Worm (Caenorhabditis elegans) whole organism, young adult: ENCODE results near the gene bre-5.

Experiments used
- B0336.3 ChIP-seq: fragments of 200-800 bp; sonication (Bioruptor generic); IDR thresholded peaks from 2 replicates; pipeline ENCODE4 v1.3.6; 2022; ENCODE audit warnings: missing genetic modification characterization, missing compliant biosample characterization
- F10E7.11 ChIP-seq: sonication (generic microtip); optimal IDR thresholded peaks from 2 replicates; lab custom pipeline; 2017; ENCODE audit warnings: mild to moderate bottlenecking, missing genetic modification characterization, moderate library complexity, missing compliant biosample characterization
- Y56A3A.18 ChIP-seq: fragments of 200-800 bp; sonication (Bioruptor generic); IDR thresholded peaks from 2 replicates; pipeline ENCODE4 v1.3.6; 2022; ENCODE audit warnings: missing genetic modification reagents, missing genetic modification characterization, missing compliant biosample characterization
- ZK185.1 ChIP-seq: sonication (generic microtip); optimal IDR thresholded peaks from 2 replicates; lab custom pipeline; 2016; ENCODE audit warnings: mild to moderate bottlenecking, missing genetic modification characterization, missing compliant biosample characterization; ENCODE audit not compliant: poor library complexity, severe bottlenecking
- akir-1 ChIP-seq: fragments of 200-800 bp; sonication (Bioruptor generic); optimal IDR thresholded peaks from 2 replicates; lab custom pipeline; 2018; ENCODE audit warnings: mild to moderate bottlenecking, missing genetic modification characterization, moderate library complexity, missing compliant biosample characterization
- ama-1 ChIP-seq, 3 experiments: fragments of 150-350 bp in 1 of 3; sonication (generic microtip) in 2 of 3; optimal IDR thresholded peaks; 2 replicates each; lab custom pipeline; 2014 to 2018; ENCODE audit warnings: missing biosample characterization in 2 of 3, missing genetic modification characterization in 2 of 3, missing genetic modification reagents in 2 of 3
- cebp-1 ChIP-seq, 2 experiments: fragments of 200-800 bp in 1 of 2; sonication (Bioruptor generic) in 1 of 2; sonication (generic microtip) in 1 of 2; IDR thresholded peaks in 1 of 2; optimal IDR thresholded peaks in 1 of 2; 2 replicates each; pipeline versions ENCODE4 v1.3.6 to Lab custom; 2017 to 2022; ENCODE audit warnings: missing compliant biosample characterization in 2 of 2, missing genetic modification characterization in 2 of 2, mild to moderate bottlenecking in 1 of 2, missing genetic modification reagents in 1 of 2, moderate library complexity in 1 of 2
- ceh-40 ChIP-seq: fragments of 200-800 bp; sonication (Bioruptor generic); IDR thresholded peaks from 2 replicates; pipeline ENCODE4 v1.3.6; 2022; ENCODE audit warnings: missing genetic modification characterization, missing compliant biosample characterization
- efl-1 ChIP-seq: fragments of 150-350 bp; optimal IDR thresholded peaks from 2 replicates; lab custom pipeline; 2014; ENCODE audit warnings: missing biosample characterization, missing genetic modification reagents, missing genetic modification characterization
- egl-18 ChIP-seq: fragments of 200-800 bp; sonication (Bioruptor generic); IDR thresholded peaks from 2 replicates; pipeline ENCODE4 v1.3.6; 2022; ENCODE audit warnings: missing genetic modification reagents, missing genetic modification characterization, missing compliant biosample characterization
- gei-17 ChIP-seq: fragments of 200-800 bp; sonication (Bioruptor generic); optimal IDR thresholded peaks from 2 replicates; lab custom pipeline; 2018; ENCODE audit warnings: mild to moderate bottlenecking, missing genetic modification characterization, missing compliant biosample characterization
- him-1 ChIP-seq: sonication (generic microtip); optimal IDR thresholded peaks from 2 replicates; lab custom pipeline; 2016; ENCODE audit warnings: missing genotype, missing genetic modification reagents, missing genetic modification characterization, missing compliant biosample characterization
- hlh-12 ChIP-seq: sonication (generic microtip); optimal IDR thresholded peaks from 2 replicates; lab custom pipeline; 2016; ENCODE audit warnings: missing genetic modification characterization, missing compliant biosample characterization
- hlh-26 ChIP-seq: fragments of 200-800 bp; sonication (Bioruptor generic); conservative IDR thresholded peaks from 2 replicates; pipeline ENCODE4 v1.3.6; 2022; ENCODE audit warnings: missing genetic modification reagents, missing genetic modification characterization, missing compliant biosample characterization
- hmg-1.2 ChIP-seq: fragments of 200-800 bp; sonication (Bioruptor generic); IDR thresholded peaks from 2 replicates; pipeline ENCODE4 v1.3.6; 2022; ENCODE audit warnings: missing genetic modification reagents, missing genetic modification characterization, missing compliant biosample characterization
- lin-26 ChIP-seq: fragments of 200-800 bp; sonication (Bioruptor generic); IDR thresholded peaks from 2 replicates; pipeline ENCODE4 v1.3.6; 2022; ENCODE audit warnings: missing genetic modification reagents, missing genetic modification characterization, missing compliant biosample characterization
- lin-35 ChIP-seq, 3 experiments: fragments of 150-350 bp in 2 of 3; sonication (generic microtip) in 1 of 3; optimal IDR thresholded peaks; 2 replicates each; lab custom pipeline; 2014 to 2018; ENCODE audit warnings: missing biosample characterization in 3 of 3, missing genetic modification characterization in 3 of 3, missing genetic modification reagents in 3 of 3
- lin-40 ChIP-seq: sonication (generic microtip); optimal IDR thresholded peaks from 2 replicates; lab custom pipeline; 2016; ENCODE audit warnings: missing genetic modification characterization, mild to moderate bottlenecking, missing compliant biosample characterization, missing genotype, missing genetic modification reagents
- lin-54 ChIP-seq: fragments of 200-800 bp; sonication (Bioruptor generic); optimal IDR thresholded peaks from 2 replicates; lab custom pipeline; 2018; ENCODE audit warnings: mild to moderate bottlenecking, missing genetic modification characterization, missing compliant biosample characterization
- mxl-1 ChIP-seq: sonication (generic microtip); optimal IDR thresholded peaks from 2 replicates; lab custom pipeline; 2016; ENCODE audit warnings: missing genetic modification characterization, missing compliant biosample characterization
- nfyb-1 ChIP-seq: fragments of 200-800 bp; sonication (Bioruptor generic); IDR thresholded peaks from 2 replicates; pipeline ENCODE4 v1.3.6; 2022; ENCODE audit warnings: missing genetic modification reagents, missing genetic modification characterization, missing compliant biosample characterization
- nhr-80 ChIP-seq: sonication (generic microtip); optimal IDR thresholded peaks from 2 replicates; lab custom pipeline; 2016; ENCODE audit warnings: missing genetic modification characterization, missing compliant biosample characterization
- nhr-90 ChIP-seq: sonication (generic microtip); optimal IDR thresholded peaks from 2 replicates; lab custom pipeline; 2016; ENCODE audit warnings: missing genotype, mild to moderate bottlenecking, missing genetic modification characterization, missing compliant biosample characterization
- pbrm-1 ChIP-seq: fragments of 200-800 bp; sonication (Bioruptor generic); IDR thresholded peaks from 2 replicates; pipeline ENCODE4 v1.3.6; 2022; ENCODE audit warnings: missing genetic modification reagents, missing genetic modification characterization, missing compliant biosample characterization
- repo-1 ChIP-seq: sonication (generic microtip); optimal IDR thresholded peaks from 2 replicates; lab custom pipeline; 2017; ENCODE audit warnings: mild to moderate bottlenecking, missing genetic modification characterization, missing compliant biosample characterization
- snpc-1.3 ChIP-seq: sonication (generic microtip); optimal IDR thresholded peaks from 2 replicates; lab custom pipeline; 2017; ENCODE audit warnings: missing genetic modification characterization, mild to moderate bottlenecking, missing compliant biosample characterization, antibody characterized with exemption, moderate library complexity, missing genotype, missing genetic modification reagents; ENCODE audit not compliant: insufficient read depth
- zfh-2 ChIP-seq: fragments of 200-800 bp; sonication (Bioruptor generic); conservative IDR thresholded peaks from 2 replicates; pipeline ENCODE4 v1.3.6; 2022; ENCODE audit warnings: missing genetic modification reagents, missing genetic modification characterization, missing compliant biosample characterization

The bre-5 gene

ce11 chrIV:12044844-12045738 is 5.9 kb downstream of the bre-5 start:
- no peak for TF ChIP-seq akir-1 (GFP tag; lab: Kevin White, UChicago)
- peak; percentile 50 for TF ChIP-seq nhr-80
- TF ChIP-seq, all 124 proteins: peak for 1

DNA sequence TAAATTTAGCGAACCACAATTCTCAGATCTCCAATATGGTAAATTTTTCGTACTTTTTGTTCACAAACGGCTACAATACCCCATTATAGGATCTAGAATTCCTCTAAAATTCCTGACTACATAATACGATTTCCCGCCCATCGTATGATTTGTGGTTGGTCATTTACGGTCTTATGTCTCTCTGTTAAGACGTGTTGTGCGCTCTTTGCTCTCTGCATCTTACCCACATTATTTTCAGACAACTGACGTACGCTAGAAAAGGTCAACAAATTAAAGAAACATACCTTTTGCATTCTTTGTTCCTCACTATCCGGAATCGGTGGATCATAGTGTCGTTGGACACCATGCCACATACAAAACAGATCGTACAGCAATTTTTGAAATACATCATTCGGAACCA is 8.0 kb downstream of the bre-5 start:
- no peak for TF ChIP-seq egl-18 (GFP tag; lab: Robert Waterston, UW)
- TF ChIP-seq nhr-80 = peak; percentile 36

ce11 chrIV:12040431-12040830 is 10.6 kb downstream of the bre-5 start:
- TF ChIP-seq hlh-26 (GFP tag; lab: Robert Waterston, UW) = no peak
- peak; percentile 76 for TF ChIP-seq nhr-80

DNA sequence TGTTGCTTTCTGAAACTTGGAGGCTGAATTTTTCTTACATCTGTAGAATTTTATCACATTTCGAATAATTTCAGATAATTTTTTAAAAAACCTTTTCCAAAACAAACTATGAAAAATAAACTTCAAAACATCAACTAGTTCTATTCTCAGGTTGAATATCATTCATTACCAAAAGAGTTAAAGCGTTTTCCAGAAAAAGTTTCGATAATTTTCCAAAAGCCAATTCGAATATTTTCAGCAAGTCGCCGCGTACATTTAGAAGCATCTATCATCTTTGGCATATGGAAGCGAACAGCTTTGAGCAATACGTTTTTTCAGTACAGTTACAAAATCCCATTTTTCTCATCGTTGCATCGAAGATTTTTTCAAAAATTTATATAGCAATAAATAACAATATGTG is 14.1 kb downstream of the bre-5 start:
- peak; percentile 41 for TF ChIP-seq gei-17 (GFP tag; lab: Kevin White, UChicago)
- no peak for TF ChIP-seq F10E7.11 (tag; lab: Kevin White, UChicago)
- peak; percentile 76 for TF ChIP-seq repo-1 (tag; lab: Kevin White, UChicago)
- 0 out of 2 replicates have a peak, but pooled peaks have one; percentile 59 for TF ChIP-seq B0336.3 (GFP tag; lab: Robert Waterston, UW)
- no peak for TF ChIP-seq efl-1 (GFP tag; lab: Kevin White, UChicago)
- TF ChIP-seq lin-35 (GFP tag; optimal IDR thresholded peaks at IDR 0.05; lab: Kevin White, UChicago) = no peak
- TF ChIP-seq ceh-40 = no peak
- peak; percentile 55; the same call in 1 of the 2 replicates for TF ChIP-seq Y56A3A.18
- TF ChIP-seq pbrm-1 (GFP tag; lab: Robert Waterston, UW) = 0 out of 2 replicates have a peak, but pooled peaks have one; percentile 33
- TF ChIP-seq nfyb-1 = peak; percentile 77; the same call in 1 of the 2 replicates
- no peak for TF ChIP-seq cebp-1 (GFP tag; IDR thresholded peaks at IDR 0.05; lab: Robert Waterston, UW)
- peak; percentile 63 for TF ChIP-seq cebp-1 (tag; optimal IDR thresholded peaks at IDR 0.05; lab: Kevin White, UChicago)
- TF ChIP-seq ama-1 (optimal IDR thresholded peaks at IDR 0.05; lab: Kevin White, UChicago) = peak; percentile 49
- TF ChIP-seq ama-1 (GFP tag; optimal IDR thresholded peaks at IDR 0.05; lab: Kevin White, UChicago) = no peak
- TF ChIP-seq lin-40 (tag; lab: Kevin White, UChicago) = peak; percentile 50
- no peak for TF ChIP-seq nhr-90 (tag; lab: Kevin White, UChicago)
- TF ChIP-seq snpc-1.3 = no peak
- no peak for TF ChIP-seq mxl-1 (tag; lab: Kevin White, UChicago)
- TF ChIP-seq hmg-1.2 = 0 out of 2 replicates have a peak, but pooled peaks have one; percentile 8
- no peak for TF ChIP-seq him-1
- TF ChIP-seq lin-54 (GFP tag; lab: Kevin White, UChicago) = peak; percentile 4
- peak; percentile 35 for TF ChIP-seq ZK185.1 (tag; lab: Kevin White, UChicago)

- TF ChIP-seq lin-26 (GFP tag; lab: Robert Waterston, UW) = 0 out of 2 replicates have a peak, but pooled peaks have one; percentile 8
- no peak for TF ChIP-seq ZK185.1 (tag; lab: Kevin White, UChicago)
- TF ChIP-seq zfh-2 (GFP tag; lab: Robert Waterston, UW) = 0 out of 2 replicates have a peak, but pooled peaks have one; percentile 4
- TF ChIP-seq hlh-12 = no peak
Observed at ce11 chrIV:12035422-12035821, 15.6 kb downstream of the bre-5 start.
